Fruit fly (Drosophila melanogaster): ENCODE results near the gene Mad.

Mad gene

dm6 chr2L:3188875-3189274 lies 29.4 kb upstream of the Mad start:
- TF ChIP-seq CG6854 (GFP tag; optimal IDR thresholded peaks at IDR 0.05) = no peak
- TF ChIP-seq CG10631 (GFP tag; optimal IDR thresholded peaks at IDR 0.05) = peak; percentile 24
- TF ChIP-seq dsx (GFP tag; optimal IDR thresholded peaks at IDR 0.05; ENCODE audit: poor library complexity, severe bottlenecking) = no peak
- TF ChIP-seq CG3919 (GFP tag; optimal IDR thresholded peaks at IDR 0.05) = peak; percentile 37
- TF ChIP-seq esn (GFP tag; optimal IDR thresholded peaks at IDR 0.05) = no peak
- TF ChIP-seq CG16779 (tag; optimal IDR thresholded peaks at IDR 0.05) = no peak
- TF ChIP-seq lz (GFP tag; optimal IDR thresholded peaks at IDR 0.05) = peak; percentile 2
- TF ChIP-seq pdm3 (GFP tag; optimal IDR thresholded peaks at IDR 0.05) = peak; percentile 15
- no peak for TF ChIP-seq cyc (GFP tag; optimal IDR thresholded peaks at IDR 0.05)
- TF ChIP-seq Ets21C (GFP tag; optimal IDR thresholded peaks at IDR 0.05) = no peak
- no peak for TF ChIP-seq CG11762 (GFP tag; optimal IDR thresholded peaks at IDR 0.05; ENCODE audit: insufficient read depth)
- TF ChIP-seq CG8632 (GFP tag; optimal IDR thresholded peaks at IDR 0.05) = no peak
- TF ChIP-seq Lpt (GFP tag; optimal IDR thresholded peaks at IDR 0.05) = no peak
- peak; percentile 18 for TF ChIP-seq Met (GFP tag; optimal IDR thresholded peaks at IDR 0.05)
- TF ChIP-seq fd85E (GFP tag; optimal IDR thresholded peaks at IDR 0.05) = no peak
- TF ChIP-seq Gug (GFP tag; IDR thresholded peaks at IDR 0.05) = peak; percentile 19; the same call in 1 of the 2 replicates
- no peak for TF ChIP-seq vri (GFP tag; optimal IDR thresholded peaks at IDR 0.05)
- no peak for TF ChIP-seq ss (GFP tag; optimal IDR thresholded peaks at IDR 0.05)
- TF ChIP-seq CG1621 (tag; optimal IDR thresholded peaks at IDR 0.05) = peak; percentile 46
- peak; percentile 20 for TF ChIP-seq acj6 (GFP tag; optimal IDR thresholded peaks at IDR 0.05)
- TF ChIP-seq Eip75B (GFP tag; optimal IDR thresholded peaks at IDR 0.05) = no peak
- peak; percentile 48 for TF ChIP-seq CG10669 (GFP tag; optimal IDR thresholded peaks at IDR 0.05)
- TF ChIP-seq CG31627 (GFP tag; optimal IDR thresholded peaks at IDR 0.05) = peak; percentile 31
- no peak for TF ChIP-seq CG11294 (GFP tag; IDR thresholded peaks at IDR 0.05)
- TF ChIP-seq CG7368 (GFP tag; optimal IDR thresholded peaks at IDR 0.05) = no peak
- no peak for TF ChIP-seq CG11902 (GFP tag; optimal IDR thresholded peaks at IDR 0.05)
- no peak for TF ChIP-seq Eip78C (GFP tag)
- TF ChIP-seq Sox102F (GFP tag; optimal IDR thresholded peaks at IDR 0.05) = no peak
- TF ChIP-seq CG8119 (GFP tag; IDR thresholded peaks at IDR 0.05) = peak; percentile 41; the same call in 1 of the 3 replicates
- TF ChIP-seq spab (GFP tag; optimal IDR thresholded peaks at IDR 0.05) = peak; percentile 29
- no peak for TF ChIP-seq CG4318 (GFP tag; optimal IDR thresholded peaks at IDR 0.05)
- TF ChIP-seq CG8319 (GFP tag; optimal IDR thresholded peaks at IDR 0.05) = no peak
- no peak for TF ChIP-seq topi (GFP tag; optimal IDR thresholded peaks at IDR 0.05)
- TF ChIP-seq Sox14 (GFP tag; optimal IDR thresholded peaks at IDR 0.05) = peak; percentile 8
- TF ChIP-seq Eip93F (GFP tag; optimal IDR thresholded peaks at IDR 0.05) = no peak
- peak; percentile 65 for TF ChIP-seq svp (GFP tag)
- TF ChIP-seq Smox (GFP tag; optimal IDR thresholded peaks at IDR 0.05) = no peak
- peak; percentile 30 for TF ChIP-seq OdsH (GFP tag; optimal IDR thresholded peaks at IDR 0.05)
- TF ChIP-seq Hr39 (GFP tag; optimal IDR thresholded peaks at IDR 0.05) = peak; percentile 42
- TF ChIP-seq Sox15 (GFP tag; optimal IDR thresholded peaks at IDR 0.05) = no peak
- TF ChIP-seq dac (GFP tag; optimal IDR thresholded peaks at IDR 0.05) = no peak
- TF ChIP-seq eg (GFP tag; IDR thresholded peaks at IDR 0.05) = peak; percentile 62; the same call in 2 of the 3 replicates
- TF ChIP-seq CG6792 (GFP tag; optimal IDR thresholded peaks at IDR 0.05) = peak; percentile 4
- TF ChIP-seq Hr38 (GFP tag; optimal IDR thresholded peaks at IDR 0.05) = no peak
- TF ChIP-seq Ets96B (tag; optimal IDR thresholded peaks at IDR 0.05) = peak; percentile 49
- peak; percentile 68; the same call in 2 of the 3 replicates for TF ChIP-seq CG6163 (GFP tag; IDR thresholded peaks at IDR 0.05)
- TF ChIP-seq CG15336 (GFP tag; IDR thresholded peaks at IDR 0.05) = peak; percentile 39; the same call in 1 of the 2 replicates
- peak; percentile 21 for TF ChIP-seq achi (GFP tag; optimal IDR thresholded peaks at IDR 0.05)
- peak; percentile 26 for TF ChIP-seq Hr4 (GFP tag; optimal IDR thresholded peaks at IDR 0.05)
- TF ChIP-seq Blimp-1 (GFP tag; optimal IDR thresholded peaks at IDR 0.05) = no peak
- TF ChIP-seq fd59A (GFP tag; optimal IDR thresholded peaks at IDR 0.05) = peak; percentile 17
- TF ChIP-seq net (GFP tag; optimal IDR thresholded peaks at IDR 0.05) = no peak
- TF ChIP-seq CG32006 (GFP tag; optimal IDR thresholded peaks at IDR 0.05) = peak; percentile 37
